Worm (Caenorhabditis elegans): ENCODE results near the gene sds-22.
A peak's percentile ranks its signal among the peaks of the same experiment; 100 is the strongest.

sds-22 gene

ce11 chrII:7889321-7889720 lies 31.1 kb downstream of the sds-22 start:
- no peak for TF ChIP-seq pag-3 (tag; optimal IDR thresholded peaks at IDR 0.05; ENCODE audit: borderline replicate concordance)
- no peak for TF ChIP-seq ceh-45 (GFP tag; IDR thresholded peaks at IDR 0.05)
- no peak for TF ChIP-seq odd-2 (tag; optimal IDR thresholded peaks at IDR 0.05)
- TF ChIP-seq T23F11.4 (GFP tag; optimal IDR thresholded peaks at IDR 0.05): no peak
- TF ChIP-seq rnt-1 (tag; optimal IDR thresholded peaks at IDR 0.05): no peak
- TF ChIP-seq ceh-18 (tag; optimal IDR thresholded peaks at IDR 0.05): no peak
- no peak for TF ChIP-seq ceh-34 (tag; optimal IDR thresholded peaks at IDR 0.05)
- no peak for TF ChIP-seq mec-3 (tag; optimal IDR thresholded peaks at IDR 0.05; ENCODE audit: borderline replicate concordance)
- no peak for TF ChIP-seq nhr-11 (tag; optimal IDR thresholded peaks at IDR 0.05)
- TF ChIP-seq tbx-2 (tag; optimal IDR thresholded peaks at IDR 0.05): no peak
- no peak for TF ChIP-seq ceh-6 (GFP tag; optimal IDR thresholded peaks at IDR 0.05)
- no peak for TF ChIP-seq ets-4 (tag; optimal IDR thresholded peaks at IDR 0.05)
- no peak for TF ChIP-seq C08G9.2 (tag; optimal IDR thresholded peaks at IDR 0.05)
- no peak for TF ChIP-seq madf-2 (tag; optimal IDR thresholded peaks at IDR 0.05)
- TF ChIP-seq K09A11.1 (tag; optimal IDR thresholded peaks at IDR 0.05; ENCODE audit: insufficient read depth): no peak
- TF ChIP-seq pax-1 (tag; optimal IDR thresholded peaks at IDR 0.05): no peak

ce11 chrII:7891869-7892615 lies 33.8 kb downstream of the sds-22 start:
- TF ChIP-seq F13H6.1 (tag; optimal IDR thresholded peaks at IDR 0.05): no peak
- TF ChIP-seq ceh-14 (tag; optimal IDR thresholded peaks at IDR 0.05): peak; percentile 1
- TF ChIP-seq C08G9.2 (tag; optimal IDR thresholded peaks at IDR 0.05): peak; percentile 23
- TF ChIP-seq nfya-1 (tag; optimal IDR thresholded peaks at IDR 0.05): peak; percentile 21
- TF ChIP-seq sox-2 (GFP tag; IDR thresholded peaks at IDR 0.05): no peak
- no peak for TF ChIP-seq ets-4 (tag; optimal IDR thresholded peaks at IDR 0.05)
- no peak for TF ChIP-seq madf-2 (tag; optimal IDR thresholded peaks at IDR 0.05)
- TF ChIP-seq elt-2 (tag; optimal IDR thresholded peaks at IDR 0.05): peak; percentile 50
- TF ChIP-seq rnt-1 (tag; optimal IDR thresholded peaks at IDR 0.05): peak; percentile 17
- no peak for TF ChIP-seq unc-55 (GFP tag; optimal IDR thresholded peaks at IDR 0.05)
- no peak for TF ChIP-seq pha-4 (tag; optimal IDR thresholded peaks at IDR 0.05)
- no peak for TF ChIP-seq nhr-11 (tag; optimal IDR thresholded peaks at IDR 0.05)
- TF ChIP-seq ttx-3 (tag; optimal IDR thresholded peaks at IDR 0.05): no peak
- TF ChIP-seq hlh-30 (tag; optimal IDR thresholded peaks at IDR 0.05; ENCODE audit: insufficient read depth): no peak
- peak; percentile 47 for TF ChIP-seq tbx-2 (tag; optimal IDR thresholded peaks at IDR 0.05)
- TF ChIP-seq K09A11.1 (tag; optimal IDR thresholded peaks at IDR 0.05; ENCODE audit: insufficient read depth): no peak
- TF ChIP-seq ceh-31 (tag; optimal IDR thresholded peaks at IDR 0.05): peak; percentile 57
- peak; percentile 38 for TF ChIP-seq ceh-18 (tag; optimal IDR thresholded peaks at IDR 0.05)
- TF ChIP-seq nhr-232 (tag; optimal IDR thresholded peaks at IDR 0.05): no peak
- peak; percentile 42 for TF ChIP-seq unc-42 (tag; optimal IDR thresholded peaks at IDR 0.05)
- TF ChIP-seq pros-1 (tag; optimal IDR thresholded peaks at IDR 0.05): peak; percentile 55

- TF ChIP-seq rnt-1 (tag; optimal IDR thresholded peaks at IDR 0.05): no peak
- TF ChIP-seq pros-1 (tag; optimal IDR thresholded peaks at IDR 0.05): no peak
- TF ChIP-seq nhr-232 (tag; optimal IDR thresholded peaks at IDR 0.05): no peak
- TF ChIP-seq lin-11 (tag; optimal IDR thresholded peaks at IDR 0.05): no peak
- TF ChIP-seq dmd-4 (tag; optimal IDR thresholded peaks at IDR 0.05; ENCODE audit: borderline replicate concordance): no peak
- TF ChIP-seq unc-42 (tag; optimal IDR thresholded peaks at IDR 0.05): no peak
- no peak for TF ChIP-seq sdc-2 (tag; optimal IDR thresholded peaks at IDR 0.05)
- no peak for TF ChIP-seq ztf-16 (tag; optimal IDR thresholded peaks at IDR 0.05)
- no peak for TF ChIP-seq unc-55 (GFP tag; optimal IDR thresholded peaks at IDR 0.05)
- no peak for TF ChIP-seq ceh-24 (tag; optimal IDR thresholded peaks at IDR 0.05)
- no peak for TF ChIP-seq gmeb-2 (tag; optimal IDR thresholded peaks at IDR 0.05)
- no peak for TF ChIP-seq odd-2 (tag; optimal IDR thresholded peaks at IDR 0.05)
- TF ChIP-seq zip-5 (tag; optimal IDR thresholded peaks at IDR 0.05): no peak
Measured at ce11 chrII:7892761-7893272, 34.6 kb downstream of the sds-22 start, which contains the start of gene ptc-1. Gene ptc-1 (plus strand): TSS chrII:7893222.

Data from whole organism, late embryonic.